Worm (Caenorhabditis elegans): ENCODE measurements around the gene ZK669.2.

- TF ChIP-seq ceh-13 (GFP tag; optimal IDR thresholded peaks at IDR 0.05) = no peak
- no peak for TF ChIP-seq F13C5.2 (tag; optimal IDR thresholded peaks at IDR 0.05)
- no peak for TF ChIP-seq flt-1 (GFP tag; IDR thresholded peaks at IDR 0.05)
- no peak for TF ChIP-seq hmbx-1 (tag; optimal IDR thresholded peaks at IDR 0.05)
- no peak for TF ChIP-seq hmg-4 (GFP tag; optimal IDR thresholded peaks at IDR 0.05)
- no peak for TF ChIP-seq hnd-1 (tag; optimal IDR thresholded peaks at IDR 0.05)
- no peak for TF ChIP-seq sea-1 (GFP tag; conservative IDR thresholded peaks at IDR 0.05)
- TF ChIP-seq ama-1 (optimal IDR thresholded peaks at IDR 0.05) = no peak
- no peak for TF ChIP-seq tbx-11 (GFP tag; IDR thresholded peaks at IDR 0.05)
- no peak for TF ChIP-seq tbx-37 (GFP tag; conservative IDR thresholded peaks at IDR 0.05)
- no peak for TF ChIP-seq aly-1 (tag; optimal IDR thresholded peaks at IDR 0.05)
- no peak for TF ChIP-seq ceh-36 (tag; optimal IDR thresholded peaks at IDR 0.05)
- no peak for TF ChIP-seq ets-7 (tag; optimal IDR thresholded peaks at IDR 0.05)
These were observed 43.1 kb upstream of the ZK669.2 start for ce11 chrII:7981084-7981483.
